Fruit fly (Drosophila melanogaster) whole organism, pupa: ENCODE results near the gene Arr1.

Experiments
- CG10348 ChIP-seq: fragments of 200-800 bp; sonication (Bioruptor generic); IDR thresholded peaks from 2 replicates; pipeline ENCODE4 v1.3.6; 2022; ENCODE audit warnings: missing biosample characterization, missing genetic modification characterization
- CG12605 ChIP-seq: fragments of 200-800 bp; sonication (Bioruptor generic); IDR thresholded peaks from 2 replicates; pipeline ENCODE4 v1.3.6; 2022; ENCODE audit warnings: missing biosample characterization, missing genetic modification characterization
- CG13204 ChIP-seq: fragments of 200-800 bp; sonication (Bioruptor generic); optimal IDR thresholded peaks from 2 replicates; lab custom pipeline; 2018; ENCODE audit warnings: missing biosample characterization, mild to moderate bottlenecking, missing genetic modification characterization, moderate library complexity
- CG14655 ChIP-seq: fragments of 200-800 bp; sonication (Bioruptor generic); optimal IDR thresholded peaks from 3 replicates; lab custom pipeline; 2017; ENCODE audit warnings: mild to moderate bottlenecking, missing biosample characterization, missing genetic modification reagents, missing genetic modification characterization
- CG15710 ChIP-seq: fragments of 200-800 bp; sonication (Bioruptor generic); optimal IDR thresholded peaks from 2 replicates; lab custom pipeline; 2018; ENCODE audit warnings: missing biosample characterization, mild to moderate bottlenecking, missing genetic modification characterization, moderate library complexity
- CG17806 ChIP-seq: fragments of 200-800 bp; sonication (Bioruptor generic); optimal IDR thresholded peaks from 2 replicates; lab custom pipeline; 2018; ENCODE audit warnings: missing biosample characterization, mild to moderate bottlenecking, missing genetic modification characterization, moderate library complexity
- CG32121 ChIP-seq: fragments of 200-800 bp; sonication (Bioruptor generic); IDR thresholded peaks from 2 replicates; pipeline ENCODE4 v1.3.6; 2022; ENCODE audit warnings: missing biosample characterization, missing genetic modification characterization
- CG34367 ChIP-seq: fragments of 200-800 bp; sonication (Bioruptor generic); optimal IDR thresholded peaks from 2 replicates; lab custom pipeline; 2018; ENCODE audit warnings: missing biosample characterization, mild to moderate bottlenecking, missing genetic modification characterization
- CG4496 ChIP-seq: fragments of 200-800 bp; sonication (Bioruptor generic); IDR thresholded peaks from 3 replicates; pipeline ENCODE4 v1.3.6; 2022; ENCODE audit warnings: missing biosample characterization, missing genetic modification characterization
- CG8159 ChIP-seq: fragments of 200-800 bp; sonication (Bioruptor generic); optimal IDR thresholded peaks from 3 replicates; lab custom pipeline; 2018; ENCODE audit warnings: missing biosample characterization, mild to moderate bottlenecking, missing genetic modification characterization, moderate library complexity
- CG8301 ChIP-seq: fragments of 200-800 bp; sonication (Bioruptor generic); optimal IDR thresholded peaks from 2 replicates; lab custom pipeline; 2018; ENCODE audit warnings: missing biosample characterization, mild to moderate bottlenecking, missing genetic modification characterization
- CG9948 ChIP-seq: fragments of 200-800 bp; sonication (Bioruptor generic); optimal IDR thresholded peaks from 2 replicates; lab custom pipeline; 2018; ENCODE audit warnings: missing biosample characterization, mild to moderate bottlenecking, missing genetic modification characterization, moderate library complexity
- D1 ChIP-seq: fragments of 200-800 bp; sonication (Bioruptor generic); optimal IDR thresholded peaks from 2 replicates; lab custom pipeline; 2018; ENCODE audit warnings: missing biosample characterization, mild to moderate bottlenecking, missing genetic modification characterization, moderate library complexity
- EcR ChIP-seq: fragments of 200-800 bp; sonication (Bioruptor generic); optimal IDR thresholded peaks from 3 replicates; lab custom pipeline; 2019; ENCODE audit warnings: missing biosample characterization, missing genetic modification characterization, mild to moderate bottlenecking, moderate library complexity, missing genetic modification reagents
- Ets98B ChIP-seq: fragments of 200-800 bp; sonication (Bioruptor generic); IDR thresholded peaks from 2 replicates; pipeline ENCODE4 v1.3.6; 2022; ENCODE audit warnings: missing biosample characterization, missing genetic modification characterization
- Pif1A ChIP-seq: fragments of 200-800 bp; sonication (Bioruptor generic); optimal IDR thresholded peaks from 3 replicates; lab custom pipeline; 2016; ENCODE audit warnings: missing biosample characterization, missing genetic modification characterization
- Pif1B ChIP-seq: fragments of 200-800 bp; sonication (Bioruptor generic); optimal IDR thresholded peaks from 3 replicates; lab custom pipeline; 2016; ENCODE audit warnings: missing biosample characterization, missing genetic modification characterization
- Snoo ChIP-seq: fragments of 200-800 bp; sonication (Bioruptor generic); optimal IDR thresholded peaks from 3 replicates; lab custom pipeline; 2017; ENCODE audit warnings: missing biosample characterization, mild to moderate bottlenecking, missing genetic modification characterization, inconsistent platforms
- fd96Ca ChIP-seq: fragments of 200-800 bp; sonication (Bioruptor generic); IDR thresholded peaks from 3 replicates; pipeline ENCODE4 v1.3.6; 2022; ENCODE audit warnings: missing biosample characterization, missing genetic modification characterization
- gl ChIP-seq: fragments of 200-800 bp; sonication (Bioruptor generic); optimal IDR thresholded peaks from 2 replicates; lab custom pipeline; 2018; ENCODE audit warnings: missing biosample characterization, mild to moderate bottlenecking, missing genetic modification characterization
- rn ChIP-seq: fragments of 200-800 bp; sonication (Bioruptor generic); IDR thresholded peaks from 2 replicates; pipeline ENCODE4 v1.3.6; 2022; ENCODE audit warnings: missing biosample characterization, missing genetic modification characterization

Arr1 gene

DNA sequence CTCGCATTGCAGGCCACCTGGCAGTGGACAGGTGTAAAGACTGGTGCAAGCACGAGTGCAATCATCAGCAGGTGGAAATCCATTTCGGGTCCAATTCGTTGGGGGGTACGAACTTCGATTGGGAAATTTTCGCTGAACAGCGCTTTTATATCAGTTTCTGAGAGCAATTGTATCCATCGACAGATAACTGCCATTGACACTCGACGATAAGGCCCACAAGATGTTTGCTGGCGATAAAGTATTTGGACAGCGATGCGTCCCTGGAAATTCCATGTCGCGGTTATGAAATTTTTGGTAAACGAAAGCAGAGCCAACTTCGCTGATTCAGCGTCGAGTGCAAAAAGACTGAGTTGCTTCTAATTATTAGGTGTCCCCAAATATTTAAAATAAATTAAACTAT is 14.1 kb downstream of the Arr1 start, which contains the start of gene CG15153:
TSS of gene CG15153 (minus strand) at position 101 of the 400 bp plus-strand sequence.
- TF ChIP-seq CG17806, result no peak
- TF ChIP-seq CG9948 (tag; lab: Kevin White, UChicago), result no peak
- no peak for TF ChIP-seq CG34367 (tag; lab: Kevin White, UChicago)
- TF ChIP-seq rn (GFP tag; lab: Robert Waterston, UW), result no peak
- TF ChIP-seq CG14655, result no peak
- TF ChIP-seq Pif1B, result no peak
- TF ChIP-seq CG13204, result no peak
- no peak for TF ChIP-seq CG32121 (GFP tag; lab: Robert Waterston, UW)
- TF ChIP-seq fd96Ca (GFP tag; lab: Robert Waterston, UW), result no peak
- no peak for TF ChIP-seq CG15710 (tag; lab: Kevin White, UChicago)
- no peak for TF ChIP-seq gl
- no peak for TF ChIP-seq CG12605 (GFP tag; lab: Robert Waterston, UW)
- no peak for TF ChIP-seq D1
- TF ChIP-seq CG4496 (GFP tag; lab: Robert Waterston, UW), result no peak

DNA sequence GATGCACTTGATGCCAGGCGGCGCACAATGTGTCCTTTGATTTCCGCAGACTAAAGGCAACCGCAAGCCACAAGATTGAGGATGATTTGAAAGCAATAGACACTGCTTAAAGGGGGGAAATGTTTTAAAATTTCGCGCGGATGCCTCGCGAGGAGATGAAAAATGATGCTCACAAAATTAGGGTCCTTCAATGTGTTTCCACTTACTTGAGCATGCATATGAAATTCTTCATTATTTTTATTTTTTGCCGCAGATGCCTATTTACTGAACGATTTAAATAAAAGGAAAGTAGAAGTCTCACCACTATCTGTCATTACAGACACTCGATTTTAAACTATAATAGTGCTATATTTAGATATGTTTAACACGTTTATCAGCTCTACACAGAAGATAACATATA is 18.2 kb downstream of the Arr1 start, which contains the start of gene Slc25A46b:
TSS of gene Slc25A46b (plus strand) at position 301 of the 400 bp plus-strand sequence.
- no peak for TF ChIP-seq EcR
- TF ChIP-seq rn (GFP tag; lab: Robert Waterston, UW), result no peak
- no peak for TF ChIP-seq CG10348
- TF ChIP-seq Snoo (tag; lab: Kevin White, UChicago), result no peak
- TF ChIP-seq CG32121 (GFP tag; lab: Robert Waterston, UW), result no peak
- TF ChIP-seq CG8159, result no peak
- no peak for TF ChIP-seq fd96Ca (GFP tag; lab: Robert Waterston, UW)
- no peak for TF ChIP-seq CG34367 (tag; lab: Kevin White, UChicago)
- no peak for TF ChIP-seq CG14655
- no peak for TF ChIP-seq CG15710 (tag; lab: Kevin White, UChicago)
- no peak for TF ChIP-seq CG17806
- no peak for TF ChIP-seq Pif1B
- no peak for TF ChIP-seq Pif1A (GFP tag; lab: Kevin White, UChicago)
- no peak for TF ChIP-seq CG8301 (tag; lab: Kevin White, UChicago)
- TF ChIP-seq Ets98B (GFP tag; lab: Robert Waterston, UW), result no peak
- no peak for TF ChIP-seq gl
- TF ChIP-seq D1, result no peak
- no peak for TF ChIP-seq CG9948 (tag; lab: Kevin White, UChicago)

DNA sequence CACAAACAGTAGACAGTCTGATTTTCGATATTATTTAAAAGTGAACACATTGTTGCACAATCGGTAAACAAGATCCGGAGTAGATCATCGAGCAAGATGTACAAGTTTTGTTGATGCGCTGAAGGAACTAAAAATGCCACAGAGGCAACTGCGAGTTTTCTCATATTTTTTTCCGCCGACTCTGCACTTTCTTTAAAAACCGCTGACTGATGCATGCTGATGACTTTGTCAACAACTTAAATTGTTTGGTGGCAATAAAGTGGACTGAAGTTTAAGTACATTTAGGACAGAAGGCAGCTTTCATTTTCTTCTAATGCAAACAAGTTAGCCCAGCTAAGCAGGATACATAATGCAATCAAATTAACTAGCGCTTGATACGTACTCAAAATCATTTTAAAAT is 34.4 kb downstream of the Arr1 start:
- TF ChIP-seq CG32121 (GFP tag; lab: Robert Waterston, UW), result no peak
- no peak for TF ChIP-seq EcR
- no peak for TF ChIP-seq CG10348
- TF ChIP-seq gl, result no peak
- no peak for TF ChIP-seq CG34367 (tag; lab: Kevin White, UChicago)
- TF ChIP-seq CG13204, result no peak
- TF ChIP-seq CG8159, result no peak
- TF ChIP-seq, all 21 proteins: peak for 0

DNA sequence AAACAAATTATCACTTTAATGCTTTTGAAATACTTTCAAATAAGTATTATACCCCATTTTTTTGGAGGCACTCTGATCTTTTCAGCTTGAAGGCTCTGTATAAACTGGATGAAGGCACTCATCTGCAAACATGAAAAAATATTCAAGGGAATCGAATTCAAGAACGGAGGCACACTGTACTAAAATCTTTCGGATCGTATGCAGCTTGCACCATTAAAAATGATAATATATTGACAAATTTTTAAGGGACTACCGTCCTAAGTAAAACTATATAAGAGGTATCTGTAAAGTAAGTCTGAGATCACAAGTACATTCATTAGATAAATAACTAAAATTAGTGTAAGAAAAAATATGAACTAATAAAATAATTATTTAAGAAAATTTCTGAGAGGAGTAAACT is 35.0 kb downstream of the Arr1 start, which contains the start of gene CG44476:
TSS of gene CG44476 (minus strand) at position 101 of the 400 bp plus-strand sequence.
- TF ChIP-seq fd96Ca (GFP tag; lab: Robert Waterston, UW), result no peak
- TF ChIP-seq CG14655, result no peak

DNA sequence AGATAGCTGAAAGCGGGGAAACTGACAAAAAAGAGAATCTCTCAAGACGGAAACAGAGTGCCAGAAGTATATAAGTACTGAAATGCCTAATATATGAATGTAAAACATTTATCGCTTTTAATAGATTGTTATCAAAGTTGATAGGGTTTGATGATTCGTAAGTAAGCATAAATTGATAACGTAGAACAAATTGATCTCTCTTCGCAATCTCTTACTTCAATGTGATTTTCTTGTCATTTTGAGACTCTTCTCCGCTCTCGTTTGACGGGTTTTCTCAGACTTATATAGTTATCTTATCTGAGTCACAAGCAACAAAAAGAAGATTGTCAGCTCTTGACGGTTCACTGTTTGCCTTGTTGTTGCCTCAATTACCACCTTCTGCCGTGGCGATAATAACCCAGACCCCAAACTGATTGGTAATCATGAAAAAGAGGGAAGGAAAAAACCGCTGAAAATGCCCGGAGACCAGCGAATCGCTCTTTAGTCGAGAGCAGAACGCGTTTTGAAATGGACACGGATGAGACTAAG is 36.2 kb downstream of the Arr1 start, which contains the start of gene CG15152:
TSS of gene CG15152 (plus strand) at position 372 of the 528 bp plus-strand sequence.
- TF ChIP-seq CG10348 (0 out of 2 replicates have a peak, but pooled peaks have one; percentile 14), Ets98B (GFP tag; lab: Robert Waterston, UW) (no peak), EcR (no peak), gl (no peak), CG8159 (no peak)

DNA sequence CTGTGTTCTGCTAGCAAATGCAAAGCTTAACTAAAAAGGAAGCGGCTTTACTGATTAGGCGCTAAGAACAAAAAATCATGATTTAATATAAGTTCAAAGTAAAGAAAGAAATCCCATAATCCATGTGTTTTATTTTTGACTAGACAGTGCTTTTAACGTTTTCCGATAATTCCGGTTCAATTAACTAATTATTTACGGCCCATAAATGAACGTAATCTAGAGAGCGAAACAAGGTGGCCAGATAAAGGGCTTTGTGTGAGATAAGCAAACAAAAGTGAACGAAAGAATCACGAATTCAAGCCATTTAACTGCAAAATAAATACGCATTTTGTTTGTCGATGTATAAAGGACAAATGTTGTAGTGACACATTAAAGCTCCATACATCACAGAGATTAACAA is 37.0 kb downstream of the Arr1 start:
- TF ChIP-seq CG14655 (no peak), fd96Ca (GFP tag; lab: Robert Waterston, UW) (no peak), CG4496 (GFP tag; lab: Robert Waterston, UW) (no peak), CG32121 (GFP tag; lab: Robert Waterston, UW) (no peak), Snoo (tag; lab: Kevin White, UChicago) (no peak), rn (GFP tag; lab: Robert Waterston, UW) (no peak), EcR (no peak), CG13204 (no peak), CG8159 (no peak), gl (no peak), Pif1B (no peak), Ets98B (GFP tag; lab: Robert Waterston, UW) (no peak), CG9948 (tag; lab: Kevin White, UChicago) (no peak), D1 (no peak), CG10348 (no peak), CG17806 (no peak), CG15710 (tag; lab: Kevin White, UChicago) (no peak), CG34367 (tag; lab: Kevin White, UChicago) (no peak), CG12605 (GFP tag; lab: Robert Waterston, UW) (no peak)

DNA sequence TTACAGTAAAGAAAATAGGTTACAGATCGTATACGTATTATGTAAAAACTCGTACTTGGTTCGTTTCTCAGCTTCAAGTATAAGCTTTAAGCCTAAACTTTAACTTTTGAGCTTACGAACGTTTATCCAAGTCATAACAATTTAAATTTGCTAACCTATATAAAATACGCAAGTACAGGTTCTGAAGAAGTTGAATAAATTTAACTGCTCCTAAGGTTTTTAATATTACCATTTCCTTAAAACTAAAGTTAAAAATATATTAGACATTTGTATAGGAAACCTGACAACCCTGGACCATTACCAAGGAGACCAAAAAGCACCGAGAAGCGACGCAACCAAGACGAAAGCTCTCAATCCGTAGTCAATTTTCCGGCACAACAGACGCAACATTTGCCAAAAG is 41.6 kb downstream of the Arr1 start, which contains the start of gene CG5758:
TSS of gene CG5758 (plus strand) at position 353 of the 400 bp plus-strand sequence.
- peak; percentile 16 for TF ChIP-seq CG8159
- TF ChIP-seq Pif1A (GFP tag; lab: Kevin White, UChicago), result peak; percentile 40
- TF ChIP-seq Snoo (tag; lab: Kevin White, UChicago), result no peak
- TF ChIP-seq D1, result no peak
- TF ChIP-seq Ets98B (GFP tag; lab: Robert Waterston, UW), result peak; percentile 44; the same call in 1 of the 2 replicates
- no peak for TF ChIP-seq fd96Ca (GFP tag; lab: Robert Waterston, UW)
- TF ChIP-seq Pif1B, result peak; percentile 8
- TF ChIP-seq, all 21 proteins: peak for 4
